Fruit fly (Drosophila melanogaster) whole organism, prepupa: ENCODE data around the gene CG14856.
A peak's percentile ranks its signal among the peaks of the same experiment; 100 is the strongest.

Experiments
- CG9139 ChIP-seq: fragments of 200-800 bp; sonication (Bioruptor generic); optimal IDR thresholded peaks from 3 replicates; lab custom pipeline; 2017; ENCODE audit warnings: missing biosample characterization, mild to moderate bottlenecking, missing genetic modification characterization
- Hr39 ChIP-seq: fragments of 200-800 bp; sonication (Bioruptor generic); optimal IDR thresholded peaks from 2 replicates; lab custom pipeline; 2016; ENCODE audit warnings: missing biosample characterization, missing genetic modification characterization
- eg ChIP-seq: fragments of 200-800 bp; sonication (Bioruptor generic); IDR thresholded peaks from 3 replicates; pipeline ENCODE4 v1.3.6; 2022; ENCODE audit warnings: missing biosample characterization, missing genetic modification characterization

dm6 chr3R:14754806-14755488 is 43.8 kb upstream of the CG14856 start:
- TF ChIP-seq Hr39 (GFP tag; lab: Kevin White, UChicago) = peak; percentile 71
- TF ChIP-seq eg (GFP tag; lab: Robert Waterston, UW) = peak; percentile 78; the same call in 2 of the 3 replicates
- no peak for TF ChIP-seq CG9139 (GFP tag; lab: Kevin White, UChicago)
